5 worm cellular contexts compared by ENCODE assay signal in the genomic region with DNA sequence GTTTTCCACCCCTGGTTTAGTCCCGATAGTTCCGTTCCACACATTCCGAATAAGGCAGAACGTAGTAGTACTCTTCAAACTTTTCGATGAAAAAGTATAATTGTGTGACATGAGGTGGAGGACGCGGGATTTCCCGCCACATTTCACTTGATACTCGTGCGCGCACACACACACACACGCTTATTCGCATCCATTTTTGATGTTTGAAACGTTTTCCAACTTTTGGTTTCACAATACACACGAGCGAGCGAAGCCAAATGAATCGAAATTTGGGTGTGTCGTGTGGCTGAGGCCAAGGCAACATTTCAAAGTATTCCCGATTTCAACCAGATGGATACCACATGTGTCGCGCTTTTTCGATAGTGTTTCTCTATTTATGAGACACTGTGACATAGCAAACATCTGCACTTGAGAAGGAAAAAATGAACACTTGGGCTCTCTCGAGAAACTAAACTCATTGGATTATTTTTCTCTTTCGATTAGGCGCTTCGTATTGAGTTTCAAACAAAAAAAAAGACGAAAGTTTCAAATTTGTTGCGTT.
A peak's percentile ranks its signal among the peaks of the same experiment; 100 is the strongest.
TF ChIP-seq lines count a peak whose summit lies in the region.

No protein-coding gene starts in this region.

TF ChIP-seq in whole organism, L1 larva, 84 proteins besides CTCF, POLR2A, EP300 and RAD21 (continues in another document):
- TF ChIP-seq mdl-1 (tag; optimal IDR thresholded peaks at IDR 0.05; lab: Kevin White, UChicago), result no peak
- TF ChIP-seq dsc-1 (tag; optimal IDR thresholded peaks at IDR 0.05; lab: Kevin White, UChicago), result peak; percentile 75
- TF ChIP-seq irx-1 (tag; optimal IDR thresholded peaks at IDR 0.05; lab: Kevin White, UChicago), result peak; percentile 2
- peak; percentile 75 for TF ChIP-seq lin-14 (GFP tag; optimal IDR thresholded peaks at IDR 0.05; lab: Kevin White, UChicago)
- no peak for TF ChIP-seq nhr-12 (tag; optimal IDR thresholded peaks at IDR 0.05; lab: Kevin White, UChicago)
- TF ChIP-seq egl-27 (tag; optimal IDR thresholded peaks at IDR 0.05; lab: Kevin White, UChicago), result no peak
- peak; percentile 15 for TF ChIP-seq fkh-8 (tag; optimal IDR thresholded peaks at IDR 0.05; lab: Kevin White, UChicago)
- peak; percentile 30 for TF ChIP-seq nhr-85 (tag; lab: Kevin White, UChicago)
- peak; percentile 41 for TF ChIP-seq fkh-4 (tag; optimal IDR thresholded peaks at IDR 0.05; lab: Kevin White, UChicago; ENCODE audit: borderline replicate concordance)
- peak; percentile 31 for TF ChIP-seq nhr-71 (tag; optimal IDR thresholded peaks at IDR 0.05; lab: Kevin White, UChicago)
- TF ChIP-seq dpl-1 (GFP tag; optimal IDR thresholded peaks at IDR 0.05; lab: Kevin White, UChicago), result peak in 1 of 3 experiments; percentile 28
- TF ChIP-seq lin-35 (GFP tag; optimal IDR thresholded peaks at IDR 0.05; lab: Kevin White, UChicago), result peak in 1 of 2 experiments; percentile 17
- TF ChIP-seq alr-1 (tag; optimal IDR thresholded peaks at IDR 0.05; lab: Kevin White, UChicago; ENCODE audit: borderline replicate concordance), result no peak
- peak; percentile 95 for TF ChIP-seq blmp-1 (tag; optimal IDR thresholded peaks at IDR 0.05; lab: Kevin White, UChicago)
- TF ChIP-seq efl-1 (optimal IDR thresholded peaks at IDR 0.05; lab: Kevin White, UChicago), result no peak
- peak; percentile 3 to 91 for TF ChIP-seq efl-1 (GFP tag; optimal IDR thresholded peaks at IDR 0.05 in 1 of 2; lab: Kevin White, UChicago)

TF ChIP-seq in whole organism, L2 larva, 48 proteins besides CTCF, POLR2A, EP300 and RAD21:
- TF ChIP-seq blmp-1 (tag; optimal IDR thresholded peaks at IDR 0.05; lab: Kevin White, UChicago; ENCODE audit: insufficient read depth) (peak; percentile 5), lin-13 (GFP tag; optimal IDR thresholded peaks at IDR 0.05; lab: Kevin White, UChicago) (no peak), elt-1 (tag; optimal IDR thresholded peaks at IDR 0.05; lab: Kevin White, UChicago) (no peak), skn-1 (tag; optimal IDR thresholded peaks at IDR 0.05; lab: Kevin White, UChicago) (no peak), lsy-2 (tag; optimal IDR thresholded peaks at IDR 0.05; lab: Kevin White, UChicago) (no peak), egl-27 (tag; optimal IDR thresholded peaks at IDR 0.05; lab: Kevin White, UChicago) (no peak), nhr-129 (tag; optimal IDR thresholded peaks at IDR 0.05; lab: Kevin White, UChicago) (peak; percentile 10), lin-11 (tag; optimal IDR thresholded peaks at IDR 0.05; lab: Kevin White, UChicago) (no peak), F13H6.1 (tag; optimal IDR thresholded peaks at IDR 0.05; lab: Kevin White, UChicago) (peak; percentile 27), nhr-77 (tag; optimal IDR thresholded peaks at IDR 0.05; lab: Kevin White, UChicago) (no peak), sma-9 (GFP tag; optimal IDR thresholded peaks at IDR 0.05; lab: Kevin White, UChicago) (peak; percentile 14), sma-9 (tag; optimal IDR thresholded peaks at IDR 0.05; lab: Kevin White, UChicago) (no peak)

TF ChIP-seq in whole organism, L4 larva, 104 proteins besides CTCF, POLR2A, EP300 and RAD21 (continues in another document):
- TF ChIP-seq hmg-1.1 (GFP tag; IDR thresholded peaks at IDR 0.05; lab: Robert Waterston, UW), result 0 out of 2 replicates have a peak, but pooled peaks have one; percentile 34
- no peak for TF ChIP-seq nhr-237 (tag; optimal IDR thresholded peaks at IDR 0.05; lab: Kevin White, UChicago)
- TF ChIP-seq F10B5.3 (tag; optimal IDR thresholded peaks at IDR 0.05; lab: Kevin White, UChicago), result no peak
- TF ChIP-seq ztf-7 (tag; optimal IDR thresholded peaks at IDR 0.05; lab: Kevin White, UChicago), result no peak
- TF ChIP-seq ZK337.2 (GFP tag; IDR thresholded peaks at IDR 0.05; lab: Robert Waterston, UW), result no peak
- peak in 1 of 2 experiments; percentile 35 for TF ChIP-seq mdl-1 (tag; optimal IDR thresholded peaks at IDR 0.05; lab: Kevin White, UChicago)
- no peak for TF ChIP-seq pqm-1 (tag; optimal IDR thresholded peaks at IDR 0.05; lab: Kevin White, UChicago)
- peak; percentile 43 for TF ChIP-seq hlh-30 (tag; optimal IDR thresholded peaks at IDR 0.05; lab: Kevin White, UChicago; ENCODE audit: insufficient read depth)
- TF ChIP-seq saeg-2 (GFP tag; IDR thresholded peaks at IDR 0.05; lab: Robert Waterston, UW), result no peak
- no peak for TF ChIP-seq tra-1 (GFP tag; IDR thresholded peaks at IDR 0.05; lab: Robert Waterston, UW)
- TF ChIP-seq ctbp-1 (GFP tag; IDR thresholded peaks at IDR 0.05; lab: Robert Waterston, UW), result no peak
- TF ChIP-seq zag-1 (tag; optimal IDR thresholded peaks at IDR 0.05; lab: Kevin White, UChicago), result no peak
- no peak for TF ChIP-seq nhr-48 (tag; optimal IDR thresholded peaks at IDR 0.05; lab: Kevin White, UChicago)
- 0 out of 2 replicates have a peak, but pooled peaks have one; percentile 15 for TF ChIP-seq T26A8.4 (GFP tag; IDR thresholded peaks at IDR 0.05; lab: Robert Waterston, UW)
- TF ChIP-seq zip-11 (GFP tag; IDR thresholded peaks at IDR 0.05; lab: Robert Waterston, UW), result no peak
- TF ChIP-seq set-16 (GFP tag; IDR thresholded peaks at IDR 0.05; lab: Robert Waterston, UW), result no peak
- TF ChIP-seq ZK546.5 (tag; optimal IDR thresholded peaks at IDR 0.05; lab: Kevin White, UChicago), result no peak
- no peak for TF ChIP-seq attf-4 (tag; optimal IDR thresholded peaks at IDR 0.05; lab: Kevin White, UChicago)
- no peak for TF ChIP-seq lin-38 (GFP tag; IDR thresholded peaks at IDR 0.05; lab: Robert Waterston, UW)
- TF ChIP-seq ceh-62 (tag; optimal IDR thresholded peaks at IDR 0.05; lab: Kevin White, UChicago), result no peak
- no peak for TF ChIP-seq aha-1 (tag; lab: Kevin White, UChicago)

TF ChIP-seq in whole organism, late embryonic, 69 proteins besides CTCF, POLR2A, EP300 and RAD21:
- TF ChIP-seq F13H6.1 (tag; optimal IDR thresholded peaks at IDR 0.05; lab: Kevin White, UChicago) (no peak), ceh-34 (tag; optimal IDR thresholded peaks at IDR 0.05; lab: Kevin White, UChicago) (no peak), ceh-19 (GFP tag; optimal IDR thresholded peaks at IDR 0.05; lab: Kevin White, UChicago) (peak; percentile 10), hlh-15 (tag; optimal IDR thresholded peaks at IDR 0.05; lab: Kevin White, UChicago) (no peak), C08G9.2 (tag; optimal IDR thresholded peaks at IDR 0.05; lab: Kevin White, UChicago) (no peak), pha-2 (tag; optimal IDR thresholded peaks at IDR 0.05; lab: Kevin White, UChicago) (no peak), nhr-232 (tag; optimal IDR thresholded peaks at IDR 0.05; lab: Kevin White, UChicago) (no peak), hlh-8 (tag; optimal IDR thresholded peaks at IDR 0.05; lab: Kevin White, UChicago) (peak; percentile 57)

TF ChIP-seq in whole organism, young adult, 124 proteins besides CTCF, POLR2A, EP300 and RAD21:
- TF ChIP-seq tbp1 (GFP tag; optimal IDR thresholded peaks at IDR 0.05; lab: Kevin White, UChicago) (no peak), lin-40 (tag; optimal IDR thresholded peaks at IDR 0.05; lab: Kevin White, UChicago) (no peak), madf-8 (GFP tag; conservative IDR thresholded peaks at IDR 0.05; lab: Robert Waterston, UW) (no peak), cebp-1 (GFP tag; IDR thresholded peaks at IDR 0.05; lab: Robert Waterston, UW) (no peak), cebp-1 (tag; optimal IDR thresholded peaks at IDR 0.05; lab: Kevin White, UChicago) (peak; percentile 60)
